Fruit fly (Drosophila melanogaster): ENCODE data around the gene CG5783.

Gene CG5783

dm6 chr2L:18151134-18151825 is 4.6 kb upstream of the CG5783 start (continued):
- TF ChIP-seq CG34422 (GFP tag; IDR thresholded peaks at IDR 0.05): peak; percentile 80
- TF ChIP-seq vvl (GFP tag; IDR thresholded peaks at IDR 0.05): peak; percentile 47
- peak; percentile 34 for TF ChIP-seq ewg (GFP tag; optimal IDR thresholded peaks at IDR 0.05)
- no peak for TF ChIP-seq crp (GFP tag; optimal IDR thresholded peaks at IDR 0.05)
- TF ChIP-seq az2 (GFP tag; optimal IDR thresholded peaks at IDR 0.05): no peak
- TF ChIP-seq CG12071 (GFP tag; optimal IDR thresholded peaks at IDR 0.05): peak; percentile 2
- TF ChIP-seq Side (GFP tag; optimal IDR thresholded peaks at IDR 0.05): no peak
- no peak for TF ChIP-seq CG6254 (GFP tag; optimal IDR thresholded peaks at IDR 0.05)
- no peak for TF ChIP-seq CG31388 (GFP tag; optimal IDR thresholded peaks at IDR 0.05)
- TF ChIP-seq CG10209 (GFP tag; optimal IDR thresholded peaks at IDR 0.05): peak; percentile 47
- TF ChIP-seq CG34224 (GFP tag; IDR thresholded peaks at IDR 0.05; ENCODE audit: partially characterized antibody): peak; percentile 9; the same call in 1 of the 3 replicates
- peak in 1 of 2 experiments; percentile 33 for TF ChIP-seq bsh (GFP tag; optimal IDR thresholded peaks at IDR 0.05)
- TF ChIP-seq HHEX (GFP tag; optimal IDR thresholded peaks at IDR 0.05): no peak
- TF ChIP-seq CG3163 (GFP tag; optimal IDR thresholded peaks at IDR 0.05): peak; percentile 39
- TF ChIP-seq fd3F (GFP tag; optimal IDR thresholded peaks at IDR 0.05): peak; percentile 1
- TF ChIP-seq Ada2b (GFP tag; IDR thresholded peaks at IDR 0.05): peak; percentile 74
- TF ChIP-seq wek (GFP tag; optimal IDR thresholded peaks at IDR 0.05): peak; percentile 7
- peak; percentile 66 for TF ChIP-seq CG7372 (GFP tag; IDR thresholded peaks at IDR 0.05)
- TF ChIP-seq CG1602 (GFP tag; optimal IDR thresholded peaks at IDR 0.05): no peak
- no peak for TF ChIP-seq sima (GFP tag; optimal IDR thresholded peaks at IDR 0.05)
- TF ChIP-seq CG7786 (GFP tag; optimal IDR thresholded peaks at IDR 0.05): peak; percentile 78
- peak; percentile 63 for TF ChIP-seq Drgx (GFP tag; IDR thresholded peaks at IDR 0.05)
- TF ChIP-seq nerfin-1 (tag; optimal IDR thresholded peaks at IDR 0.05): no peak
- peak; percentile 11; the same call in 1 of the 2 replicates for TF ChIP-seq CG11696 (GFP tag; IDR thresholded peaks at IDR 0.05)
- TF ChIP-seq vnd (GFP tag; IDR thresholded peaks at IDR 0.05; ENCODE audit: partially characterized antibody): no peak
- TF ChIP-seq CG17612 (GFP tag; IDR thresholded peaks at IDR 0.05): 0 out of 2 replicates have a peak, but pooled peaks have one; percentile 56
- peak; percentile 58; the same call in 1 of the 2 replicates for TF ChIP-seq H2.0 (GFP tag; IDR thresholded peaks at IDR 0.05)
- TF ChIP-seq ssp (GFP tag; IDR thresholded peaks at IDR 0.05): peak; percentile 50
- TF ChIP-seq sd (tag; optimal IDR thresholded peaks at IDR 0.05): peak; percentile 84
- TF ChIP-seq row (GFP tag; IDR thresholded peaks at IDR 0.05): peak; percentile 82
- TF ChIP-seq chif (GFP tag; optimal IDR thresholded peaks at IDR 0.05): peak; percentile 13 to 65
- no peak for TF ChIP-seq CG6854 (GFP tag; optimal IDR thresholded peaks at IDR 0.05)
- no peak for TF ChIP-seq CG2712 (tag; optimal IDR thresholded peaks at IDR 0.05)
- peak; percentile 39 for TF ChIP-seq CG9817 (tag; optimal IDR thresholded peaks at IDR 0.05)
- no peak for TF ChIP-seq CG32767 (GFP tag; IDR thresholded peaks at IDR 0.05)
- TF ChIP-seq rib (GFP tag; IDR thresholded peaks at IDR 0.05): peak; percentile 77
- peak; percentile 35 for TF ChIP-seq CG7839 (tag; optimal IDR thresholded peaks at IDR 0.05)
- TF ChIP-seq CG11695 (GFP tag; IDR thresholded peaks at IDR 0.05): peak; percentile 24; the same call in 1 of the 3 replicates
- no peak for TF ChIP-seq Bgb (GFP tag; IDR thresholded peaks at IDR 0.05; ENCODE audit: partially characterized antibody)
- TF ChIP-seq CG11560 (tag; IDR thresholded peaks at IDR 0.05): peak; percentile 31; the same call in 1 of the 3 replicates
- TF ChIP-seq cwo (GFP tag; optimal IDR thresholded peaks at IDR 0.05): peak; percentile 33
- no peak for TF ChIP-seq corto (GFP tag; optimal IDR thresholded peaks at IDR 0.05)
- no peak for TF ChIP-seq gfzf (GFP tag; optimal IDR thresholded peaks at IDR 0.05)
- TF ChIP-seq tll (GFP tag; optimal IDR thresholded peaks at IDR 0.05): peak in 1 of 2 experiments; percentile 35
- no peak for TF ChIP-seq CG12299 (tag; optimal IDR thresholded peaks at IDR 0.05)
- TF ChIP-seq E2f2 (GFP tag; IDR thresholded peaks at IDR 0.05): no peak
- TF ChIP-seq Dip2 (GFP tag; IDR thresholded peaks at IDR 0.05): no peak
- no peak for TF ChIP-seq Lpt (GFP tag; optimal IDR thresholded peaks at IDR 0.05)
- TF ChIP-seq maf-S (GFP tag; optimal IDR thresholded peaks at IDR 0.05): peak; percentile 13

Measured in whole organism, embryonic.